Worm (Caenorhabditis elegans) whole organism, L3 larva: ENCODE results near the gene srlf-36.

Experiments used
- R02D3.7 ChIP-seq: fragments of 150-350 bp; optimal IDR thresholded peaks from 2 replicates; lab custom pipeline; 2014; ENCODE audit warnings: missing biosample characterization, missing genetic modification characterization
- ZK546.5 ChIP-seq: sonication (generic microtip); optimal IDR thresholded peaks from 2 replicates; lab custom pipeline; 2017; ENCODE audit warnings: missing biosample characterization, missing genetic modification characterization
- aly-2 ChIP-seq: fragments of 150-350 bp; optimal IDR thresholded peaks from 2 replicates; lab custom pipeline; 2014; ENCODE audit warnings: missing biosample characterization, missing genetic modification characterization
- ceh-16 ChIP-seq: sonication (generic microtip); optimal IDR thresholded peaks from 2 replicates; lab custom pipeline; 2017; ENCODE audit warnings: missing biosample characterization, missing genetic modification characterization
- ceh-28 ChIP-seq: fragments of 150-350 bp; optimal IDR thresholded peaks from 2 replicates; lab custom pipeline; 2014; ENCODE audit warnings: missing biosample characterization, missing genetic modification reagents, missing genetic modification characterization
- ceh-9 ChIP-seq: sonication (generic microtip); optimal IDR thresholded peaks from 2 replicates; lab custom pipeline; 2018; ENCODE audit warnings: missing biosample characterization, missing genetic modification characterization
- daf-12 ChIP-seq: fragments of 150-350 bp; optimal IDR thresholded peaks from 2 replicates; lab custom pipeline; 2014; ENCODE audit warnings: missing biosample characterization, missing genetic modification reagents, missing genetic modification characterization
- egl-27 ChIP-seq: sonication (generic microtip); optimal IDR thresholded peaks from 4 replicates; lab custom pipeline; 2017; ENCODE audit warnings: missing biosample characterization, missing genetic modification reagents, missing genetic modification characterization
- elt-1 ChIP-seq: fragments of 150-350 bp; optimal IDR thresholded peaks from 2 replicates; lab custom pipeline; 2014; ENCODE audit warnings: missing biosample characterization, missing genetic modification characterization
- elt-2 ChIP-seq: sonication (generic microtip); optimal IDR thresholded peaks from 2 replicates; lab custom pipeline; 2016; ENCODE audit warnings: missing genetic modification reagents, mild to moderate bottlenecking, missing genetic modification characterization, missing compliant biosample characterization
- elt-3 ChIP-seq, 3 experiments: fragments of 150-350 bp in 1 of 3; sonication (generic microtip) in 2 of 3; optimal IDR thresholded peaks; 2 replicates in 2 of 3; 4 replicates in 1 of 3; lab custom pipeline; 2014 to 2017; ENCODE audit warnings: missing biosample characterization in 3 of 3, missing genetic modification characterization in 3 of 3
- eor-1 ChIP-seq, 2 experiments: fragments of 150-350 bp; optimal IDR thresholded peaks; 2 replicates each; lab custom pipeline; 2014 to 2018; ENCODE audit warnings: missing biosample characterization in 2 of 2, missing genetic modification characterization in 2 of 2
- fos-1 ChIP-seq: fragments of 150-350 bp; optimal IDR thresholded peaks from 2 replicates; lab custom pipeline; 2014; ENCODE audit warnings: missing biosample characterization, missing genetic modification characterization
- hmg-11 ChIP-seq: sonication (generic microtip); optimal IDR thresholded peaks from 2 replicates; lab custom pipeline; 2016; ENCODE audit warnings: missing genetic modification characterization, missing compliant biosample characterization
- jun-1 ChIP-seq: fragments of 150-350 bp; optimal IDR thresholded peaks from 2 replicates; lab custom pipeline; 2014; ENCODE audit warnings: missing biosample characterization, missing genetic modification reagents, missing genetic modification characterization
- lin-39 ChIP-seq: fragments of 150-350 bp; optimal IDR thresholded peaks from 2 replicates; lab custom pipeline; 2018; ENCODE audit warnings: missing biosample characterization, missing genetic modification reagents, missing genetic modification characterization
- lsy-12 ChIP-seq: sonication (generic microtip); optimal IDR thresholded peaks from 2 replicates; lab custom pipeline; 2016; ENCODE audit warnings: mild to moderate bottlenecking, missing genetic modification characterization, missing compliant biosample characterization
- mdl-1 ChIP-seq: fragments of 150-350 bp; optimal IDR thresholded peaks from 2 replicates; lab custom pipeline; 2014; ENCODE audit warnings: missing biosample characterization, missing genetic modification characterization
- mml-1 ChIP-seq: fragments of 150-350 bp; sonication (generic microtip); optimal IDR thresholded peaks from 3 replicates; lab custom pipeline; 2014; ENCODE audit warnings: missing biosample characterization, missing genetic modification characterization
- nhr-11 ChIP-seq: fragments of 150-350 bp; optimal IDR thresholded peaks from 2 replicates; lab custom pipeline; 2014; ENCODE audit warnings: missing biosample characterization, missing genetic modification characterization
- nhr-12 ChIP-seq: fragments of 150-350 bp; optimal IDR thresholded peaks from 2 replicates; lab custom pipeline; 2014; ENCODE audit warnings: missing biosample characterization, missing genetic modification characterization
- nhr-23 ChIP-seq: fragments of 150-350 bp; optimal IDR thresholded peaks from 2 replicates; lab custom pipeline; 2014; ENCODE audit warnings: missing biosample characterization, missing genetic modification reagents, missing genetic modification characterization
- nhr-237 ChIP-seq: fragments of 150-350 bp; optimal IDR thresholded peaks from 2 replicates; lab custom pipeline; 2014; ENCODE audit warnings: missing biosample characterization, missing genetic modification characterization
- nhr-25 ChIP-seq: sonication (generic microtip); optimal IDR thresholded peaks from 2 replicates; lab custom pipeline; 2017; ENCODE audit warnings: missing biosample characterization, missing genetic modification characterization
- nhr-28 ChIP-seq: fragments of 150-350 bp; optimal IDR thresholded peaks from 2 replicates; lab custom pipeline; 2014; ENCODE audit warnings: missing biosample characterization, missing genetic modification characterization
- nhr-43 ChIP-seq: sonication (generic microtip); optimal IDR thresholded peaks from 2 replicates; lab custom pipeline; 2016; ENCODE audit warnings: mild to moderate bottlenecking, missing genetic modification characterization, missing compliant biosample characterization; ENCODE audit not compliant: poor library complexity, severe bottlenecking
- nhr-67 ChIP-seq: fragments of 150-350 bp; optimal IDR thresholded peaks from 2 replicates; lab custom pipeline; 2014; ENCODE audit warnings: missing biosample characterization, missing genetic modification characterization
- pha-4 ChIP-seq: fragments of 150-350 bp; optimal IDR thresholded peaks from 2 replicates; lab custom pipeline; 2014; ENCODE audit warnings: missing biosample characterization, missing genetic modification reagents, missing genetic modification characterization
- pqm-1 ChIP-seq: fragments of 150-350 bp; optimal IDR thresholded peaks from 2 replicates; lab custom pipeline; 2017; ENCODE audit warnings: missing biosample characterization, missing genetic modification characterization, inconsistent platforms
- skn-1 ChIP-seq: fragments of 150-350 bp; optimal IDR thresholded peaks from 2 replicates; lab custom pipeline; 2014; ENCODE audit warnings: missing biosample characterization, missing genetic modification characterization
- snpc-4 ChIP-seq: fragments of 150-350 bp; optimal IDR thresholded peaks from 2 replicates; lab custom pipeline; 2014; ENCODE audit warnings: missing biosample characterization, missing genetic modification characterization
- tbx-2 ChIP-seq: sonication (generic microtip); optimal IDR thresholded peaks from 2 replicates; lab custom pipeline; 2016; ENCODE audit warnings: mild to moderate bottlenecking, missing genetic modification characterization, missing compliant biosample characterization
- unc-39 ChIP-seq: sonication (generic microtip); optimal IDR thresholded peaks from 4 replicates; lab custom pipeline; 2017; ENCODE audit warnings: missing biosample characterization, missing genetic modification characterization
- zag-1 ChIP-seq: fragments of 150-350 bp; optimal IDR thresholded peaks from 2 replicates; lab custom pipeline; 2014; ENCODE audit warnings: missing biosample characterization, missing genetic modification characterization
- ztf-11 ChIP-seq: fragments of 150-350 bp; optimal IDR thresholded peaks from 2 replicates; lab custom pipeline; 2014; ENCODE audit warnings: missing biosample characterization, missing genetic modification characterization
- ztf-4 ChIP-seq: fragments of 150-350 bp; optimal IDR thresholded peaks from 2 replicates; lab custom pipeline; 2014; ENCODE audit warnings: missing biosample characterization, missing genetic modification characterization

srlf-36 gene

DNA sequence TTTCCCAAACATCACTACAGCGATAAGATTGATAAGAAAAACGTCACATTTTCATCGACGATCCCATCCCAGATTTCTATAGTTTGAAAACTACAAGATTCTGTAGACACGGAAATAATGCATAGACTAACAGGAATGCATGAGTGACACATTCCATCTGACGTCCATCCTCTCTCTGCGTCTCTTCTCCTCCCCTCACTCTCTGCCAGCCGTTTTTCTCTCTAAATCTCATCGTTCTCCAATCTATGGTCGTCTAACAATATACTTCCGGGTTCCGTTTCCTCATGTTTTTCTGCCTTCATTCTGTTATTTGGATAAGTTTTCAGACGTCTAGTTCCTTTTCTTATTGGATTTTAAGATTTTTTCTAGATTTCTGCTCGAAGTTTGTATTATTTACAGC lies 9.5 kb upstream of the srlf-36 start, which contains the start of gene F48G7.4 (continued):
- TF ChIP-seq ztf-11 (tag; lab: Kevin White, UChicago) (no peak), nhr-237 (no peak), daf-12 (tag; lab: Kevin White, UChicago) (no peak), skn-1 (tag; lab: Kevin White, UChicago) (no peak), R02D3.7 (tag; lab: Kevin White, UChicago) (peak; percentile 8), elt-3 (tag; optimal IDR thresholded peaks at IDR 0.05; lab: Kevin White, UChicago) (no peak), mml-1 (tag; lab: Kevin White, UChicago) (no peak), nhr-28 (tag; lab: Kevin White, UChicago) (no peak), hmg-11 (tag; lab: Kevin White, UChicago) (peak; percentile 84), tbx-2 (peak; percentile 57), lin-39 (peak; percentile 23), ceh-28 (tag; lab: Kevin White, UChicago) (peak; percentile 74), elt-1 (tag; lab: Kevin White, UChicago) (peak; percentile 64), pqm-1 (tag; lab: Kevin White, UChicago) (peak; percentile 44), jun-1 (tag; lab: Kevin White, UChicago) (peak; percentile 83), ztf-4 (tag; lab: Kevin White, UChicago) (no peak), fos-1 (no peak), mdl-1 (tag; lab: Kevin White, UChicago) (peak; percentile 22), pha-4 (tag; lab: Kevin White, UChicago) (no peak)

DNA sequence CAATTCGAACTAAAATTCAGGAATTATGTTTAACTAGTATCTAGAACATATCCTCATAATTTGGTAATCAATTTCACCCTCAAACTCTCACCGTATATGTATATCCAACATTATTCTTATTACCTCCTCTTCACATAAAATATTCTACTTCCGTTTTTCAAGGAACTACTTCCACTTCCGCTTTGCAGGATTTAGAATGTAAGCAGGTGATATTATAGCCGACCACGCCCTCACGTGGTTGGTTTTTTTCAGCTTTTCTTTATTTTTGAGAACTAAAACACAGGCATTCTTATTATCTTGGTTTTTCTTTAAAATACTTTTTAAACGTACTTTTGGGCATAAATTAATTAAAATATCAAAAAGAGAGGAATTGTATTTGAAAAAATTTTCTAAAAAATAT lies 8.3 kb upstream of the srlf-36 start:
- peak; percentile 38 for TF ChIP-seq nhr-11 (tag; lab: Kevin White, UChicago)
- TF ChIP-seq unc-39, result no peak

DNA sequence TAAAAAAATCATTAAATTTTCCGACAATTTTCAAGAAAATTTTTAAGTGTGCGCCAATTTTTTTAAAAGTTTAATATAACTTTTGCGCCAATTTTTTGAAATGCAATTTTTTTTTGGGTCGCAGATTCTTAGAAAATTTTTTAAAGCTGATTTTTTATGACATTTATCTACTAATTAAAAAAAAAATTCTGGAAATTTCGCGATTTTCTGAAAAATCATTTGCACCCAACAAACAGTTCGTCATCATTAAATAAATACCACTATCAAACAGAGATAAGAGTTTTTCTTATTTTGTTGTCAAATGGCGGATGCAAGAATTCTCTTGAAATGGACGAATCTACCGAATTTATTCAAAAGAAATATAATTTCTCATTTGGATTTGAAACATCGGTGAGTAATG lies 5.7 kb upstream of the srlf-36 start, which contains the start of gene F48G7.13:
F48G7.13 (plus strand) TSS at position 301 of the 400 bp plus-strand sequence.
- TF ChIP-seq egl-27 (tag; lab: Kevin White, UChicago), result no peak
- no peak for TF ChIP-seq nhr-28 (tag; lab: Kevin White, UChicago)
- no peak for TF ChIP-seq zag-1 (tag; lab: Kevin White, UChicago)
- no peak for TF ChIP-seq eor-1 (tag; optimal IDR thresholded peaks at IDR 0.05; lab: Kevin White, UChicago)
- no peak for TF ChIP-seq nhr-43 (tag; lab: Kevin White, UChicago)
- TF ChIP-seq elt-3 (tag; optimal IDR thresholded peaks at IDR 0.05; lab: Kevin White, UChicago), result no peak
- TF ChIP-seq aly-2 (tag; lab: Kevin White, UChicago), result no peak
- no peak for TF ChIP-seq lin-39
- TF ChIP-seq mml-1 (tag; lab: Kevin White, UChicago), result no peak
- no peak for TF ChIP-seq ceh-9 (tag; lab: Kevin White, UChicago)
- TF ChIP-seq nhr-67, result no peak
- no peak for TF ChIP-seq ceh-16 (tag; lab: Kevin White, UChicago)
- no peak for TF ChIP-seq nhr-11 (tag; lab: Kevin White, UChicago)
- TF ChIP-seq ztf-4 (tag; lab: Kevin White, UChicago), result no peak
- TF ChIP-seq nhr-25 (tag; lab: Kevin White, UChicago), result no peak
- TF ChIP-seq hmg-11 (tag; lab: Kevin White, UChicago), result no peak
- no peak for TF ChIP-seq snpc-4 (tag; lab: Kevin White, UChicago)
- TF ChIP-seq lsy-12 (tag; lab: Kevin White, UChicago), result no peak
- no peak for TF ChIP-seq ZK546.5 (tag; lab: Kevin White, UChicago)

DNA sequence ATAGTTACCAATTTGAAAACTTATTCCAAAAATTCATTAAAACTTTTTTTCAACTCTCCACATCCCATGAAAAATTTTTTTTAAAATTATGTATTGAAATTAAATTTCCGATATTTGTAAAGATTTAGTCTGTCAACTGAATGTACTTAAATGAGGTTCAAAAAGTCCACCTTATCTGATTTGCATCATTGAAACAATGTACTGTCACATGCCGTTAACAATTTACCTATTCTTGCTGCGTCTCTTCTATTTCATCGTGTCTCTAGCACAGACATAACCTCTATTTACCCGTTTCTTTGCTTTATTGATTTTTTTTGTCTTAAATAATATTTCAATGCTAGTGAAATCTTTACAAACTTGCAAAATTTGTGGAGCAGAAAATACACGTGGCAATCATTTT lies 646 bp upstream of the srlf-36 start, which contains the start of gene nhr-90:
nhr-90 (plus strand) TSS at position 296 of the 400 bp plus-strand sequence.
- TF ChIP-seq nhr-25 (tag; lab: Kevin White, UChicago) (peak; percentile 17), nhr-12 (tag; lab: Kevin White, UChicago) (no peak), ceh-28 (tag; lab: Kevin White, UChicago) (peak; percentile 44), elt-1 (tag; lab: Kevin White, UChicago) (peak; percentile 36), snpc-4 (tag; lab: Kevin White, UChicago) (peak; percentile 5), ztf-4 (tag; lab: Kevin White, UChicago) (no peak), pqm-1 (tag; lab: Kevin White, UChicago) (peak; percentile 31), nhr-237 (no peak), elt-2 (tag; lab: Kevin White, UChicago) (peak; percentile 41), nhr-23 (tag; lab: Kevin White, UChicago) (peak; percentile 25), nhr-11 (tag; lab: Kevin White, UChicago) (no peak), nhr-67 (no peak)
